Worm (Caenorhabditis elegans): Measurements from ENCODE around the gene dao-6.

- TF ChIP-seq ama-1 (optimal IDR thresholded peaks at IDR 0.05) (no peak), eor-1 (tag; optimal IDR thresholded peaks at IDR 0.05) (no peak), jun-1 (tag; optimal IDR thresholded peaks at IDR 0.05) (no peak), zag-1 (tag; optimal IDR thresholded peaks at IDR 0.05) (no peak), nhr-77 (tag; optimal IDR thresholded peaks at IDR 0.05) (no peak), fos-1 (tag; optimal IDR thresholded peaks at IDR 0.05) (no peak), ceh-16 (tag; optimal IDR thresholded peaks at IDR 0.05) (no peak), pqm-1 (tag; optimal IDR thresholded peaks at IDR 0.05) (no peak), nhr-237 (tag; optimal IDR thresholded peaks at IDR 0.05) (no peak), nfya-1 (tag; optimal IDR thresholded peaks at IDR 0.05; ENCODE audit: insufficient read depth) (no peak), snpc-4 (tag; optimal IDR thresholded peaks at IDR 0.05) (no peak), ztf-4 (tag; optimal IDR thresholded peaks at IDR 0.05) (no peak)
Measured at ce11 chrIII:9775916-9776315, 39.9 kb upstream of the dao-6 start.
